Worm (Caenorhabditis elegans) whole organism, late embryonic: ENCODE measurements around the gene C46G7.2.

Source experiments
- T23F11.4 ChIP-seq: fragments of 200-800 bp; sonication (Bioruptor generic); optimal IDR thresholded peaks from 2 replicates; lab custom pipeline; 2018; ENCODE audit warnings: mild to moderate bottlenecking, missing genetic modification characterization, missing compliant biosample characterization
- ceh-22 ChIP-seq: sonication (generic microtip); optimal IDR thresholded peaks from 2 replicates; lab custom pipeline; 2017; ENCODE audit warnings: missing biosample characterization, missing genetic modification characterization
- elt-2 ChIP-seq: sonication (generic microtip); optimal IDR thresholded peaks from 2 replicates; lab custom pipeline; 2016; ENCODE audit warnings: missing genetic modification reagents, missing genetic modification characterization, missing compliant biosample characterization
- eyg-1 ChIP-seq: sonication (generic microtip); optimal IDR thresholded peaks from 2 replicates; lab custom pipeline; 2016; ENCODE audit warnings: missing genotype, missing genetic modification characterization, missing compliant biosample characterization
- fax-1 ChIP-seq: sonication (generic microtip); optimal IDR thresholded peaks from 2 replicates; lab custom pipeline; 2016; ENCODE audit warnings: missing genotype, missing genetic modification characterization, missing compliant biosample characterization
- fkh-10 ChIP-seq: fragments of 150-350 bp; optimal IDR thresholded peaks from 2 replicates; lab custom pipeline; 2014; ENCODE audit warnings: missing biosample characterization, missing genetic modification reagents, missing genetic modification characterization
- fkh-6 ChIP-seq: sonication (generic microtip); optimal IDR thresholded peaks from 2 replicates; lab custom pipeline; 2016; ENCODE audit warnings: missing genetic modification characterization, missing compliant biosample characterization
- lim-6 ChIP-seq: sonication (generic microtip); optimal IDR thresholded peaks from 2 replicates; lab custom pipeline; 2016; ENCODE audit warnings: missing genetic modification characterization, missing compliant biosample characterization
- npax-4 ChIP-seq: sonication (generic microtip); optimal IDR thresholded peaks from 2 replicates; lab custom pipeline; 2016; ENCODE audit warnings: missing genetic modification characterization, missing compliant biosample characterization
- pha-4 ChIP-seq: fragments of 150-350 bp; optimal IDR thresholded peaks from 2 replicates; lab custom pipeline; 2018; ENCODE audit warnings: missing biosample characterization, missing genetic modification reagents, missing genetic modification characterization
- ttx-3 ChIP-seq: sonication (generic microtip); optimal IDR thresholded peaks from 2 replicates; lab custom pipeline; 2016; ENCODE audit warnings: missing genetic modification reagents, missing genetic modification characterization, missing compliant biosample characterization

- TF ChIP-seq fkh-10 (no peak), npax-4 (tag; lab: Kevin White, UChicago) (no peak), ttx-3 (tag; lab: Kevin White, UChicago) (no peak), pha-4 (tag; lab: Kevin White, UChicago) (no peak), elt-2 (tag; lab: Kevin White, UChicago) (peak; percentile 20), eyg-1 (no peak), lim-6 (tag; lab: Kevin White, UChicago) (no peak), T23F11.4 (GFP tag; lab: Kevin White, UChicago) (no peak), ceh-22 (tag; lab: Kevin White, UChicago) (no peak), fax-1 (no peak), fkh-6 (tag; lab: Kevin White, UChicago) (no peak)
These were observed 33.5 kb downstream of the C46G7.2 start for ce11 chrIV:6048462-6048861.
